Worm (Caenorhabditis elegans): ENCODE data around the gene pptr-2.

DNA sequence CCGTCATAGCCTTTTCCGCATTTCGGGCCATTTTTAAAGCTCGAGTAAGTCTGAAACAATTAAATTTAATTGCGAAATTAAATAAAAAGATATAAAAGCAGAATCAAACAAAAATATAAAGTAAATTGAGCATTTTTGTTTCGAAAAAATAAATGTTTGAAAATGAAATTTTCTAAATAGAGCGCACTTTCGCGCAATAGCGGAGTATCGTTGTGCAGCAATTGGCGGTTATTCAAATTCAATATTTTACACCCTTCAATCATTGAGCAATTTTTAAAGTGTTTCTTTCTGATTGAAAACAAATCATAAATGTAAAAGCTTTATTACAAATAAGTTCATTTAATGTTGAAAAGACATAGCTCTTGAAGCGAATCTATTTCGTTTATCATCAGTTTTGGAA is 34.1 kb downstream of the pptr-2 start, which contains the start of gene isy-1:
- TF ChIP-seq ztf-11 (tag; optimal IDR thresholded peaks at IDR 0.05), result no peak
- TF ChIP-seq elt-1 (tag; optimal IDR thresholded peaks at IDR 0.05; ENCODE audit: borderline replicate concordance, insufficient read depth), result no peak
- TF ChIP-seq drap-1 (GFP tag; optimal IDR thresholded peaks at IDR 0.05), result no peak
- no peak for TF ChIP-seq snpc-4 (tag; optimal IDR thresholded peaks at IDR 0.05)

All from whole organism, mixed stage, embryonic.